Worm (Caenorhabditis elegans) whole organism, midembryonic: Measurements from ENCODE around the gene H40L08.3.
A peak's percentile ranks its signal among the peaks of the same experiment; 100 is the strongest.

Source experiments
- T22C8.4 ChIP-seq: fragments of 200-800 bp; sonication (Bioruptor generic); IDR thresholded peaks from 2 replicates; pipeline ENCODE4 v1.3.6; 2022; ENCODE audit warnings: missing genetic modification characterization, missing compliant biosample characterization
- cog-1 ChIP-seq: sonication (generic microtip); optimal IDR thresholded peaks from 2 replicates; lab custom pipeline; 2016; ENCODE audit warnings: missing genetic modification characterization, missing compliant biosample characterization
- flt-1 ChIP-seq: fragments of 200-800 bp; sonication (Bioruptor generic); IDR thresholded peaks from 2 replicates; pipeline ENCODE4 v1.3.6; 2022; ENCODE audit warnings: missing genetic modification characterization, missing compliant biosample characterization
- klf-2 ChIP-seq: fragments of 200-800 bp; sonication (Bioruptor generic); conservative IDR thresholded peaks from 2 replicates; pipeline ENCODE4 v1.3.6; 2022; ENCODE audit warnings: missing genetic modification reagents, missing genetic modification characterization, missing compliant biosample characterization
- med-1 ChIP-seq: sonication (generic microtip); optimal IDR thresholded peaks from 2 replicates; lab custom pipeline; 2017; ENCODE audit warnings: missing genetic modification characterization, mild to moderate bottlenecking, missing compliant biosample characterization, antibody characterized with exemption, missing genetic modification reagents; ENCODE audit not compliant: insufficient read depth
- ref-1 ChIP-seq: fragments of 200-800 bp; sonication (Bioruptor generic); conservative IDR thresholded peaks from 2 replicates; pipeline ENCODE4 v1.3.6; 2022; ENCODE audit warnings: missing genetic modification reagents, missing genetic modification characterization, missing compliant biosample characterization
- tab-1 ChIP-seq: fragments of 200-800 bp; sonication (Bioruptor generic); IDR thresholded peaks from 2 replicates; pipeline ENCODE4 v1.3.6; 2022; ENCODE audit warnings: missing genetic modification characterization, missing compliant biosample characterization
- ztf-23 ChIP-seq: fragments of 200-800 bp; sonication (Bioruptor generic); IDR thresholded peaks from 2 replicates; pipeline ENCODE4 v1.3.6; 2022; ENCODE audit warnings: missing genetic modification reagents, missing genetic modification characterization, missing compliant biosample characterization
- ztf-29 ChIP-seq: fragments of 200-800 bp; sonication (Bioruptor generic); IDR thresholded peaks from 2 replicates; pipeline ENCODE4 v1.3.6; 2022; ENCODE audit warnings: missing genetic modification reagents, missing genetic modification characterization, missing compliant biosample characterization

Gene H40L08.3

DNA sequence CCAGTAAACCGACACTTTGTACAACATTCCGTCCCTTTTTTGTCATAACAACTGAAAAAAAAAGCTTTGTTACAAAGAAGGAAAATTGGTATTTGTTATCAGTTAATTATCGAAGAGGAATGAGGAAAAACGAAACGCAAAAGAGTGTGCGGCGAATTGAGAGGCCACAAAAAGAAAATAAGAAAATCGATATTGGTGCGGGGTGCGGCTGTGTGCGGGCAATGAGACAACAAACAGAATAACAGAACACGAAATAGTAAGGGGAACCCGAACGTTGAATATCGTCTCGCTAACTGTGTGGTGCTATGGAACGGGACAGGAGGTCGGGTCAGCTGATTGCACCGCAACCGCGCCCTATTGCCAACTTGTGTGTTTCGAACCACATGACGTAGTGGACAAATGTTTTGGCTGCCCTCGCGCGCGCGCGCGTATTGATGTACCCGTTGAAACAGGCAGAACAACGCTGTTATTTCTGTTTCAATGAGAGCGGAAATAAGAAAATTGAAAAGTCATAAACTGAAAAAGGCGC, 35.3 kb downstream of the H40L08.3 start, which contains the start of gene C18B12.4:
TSS of gene C18B12.4 (minus strand) at position 51 of the 529 bp plus-strand sequence.
- TF ChIP-seq klf-2 (GFP tag; lab: Robert Waterston, UW) (no peak), ref-1 (GFP tag; lab: Robert Waterston, UW) (no peak), cog-1 (tag; lab: Kevin White, UChicago) (peak; percentile 90), ztf-23 (GFP tag; lab: Robert Waterston, UW) (no peak; the same call in 1 of the 2 replicates), med-1 (no peak), tab-1 (peak; percentile 50; the same call in 1 of the 2 replicates), flt-1 (peak; percentile 80), ztf-29 (GFP tag; lab: Robert Waterston, UW) (0 out of 2 replicates have a peak, but pooled peaks have one; percentile 50), T22C8.4 (no peak)

DNA sequence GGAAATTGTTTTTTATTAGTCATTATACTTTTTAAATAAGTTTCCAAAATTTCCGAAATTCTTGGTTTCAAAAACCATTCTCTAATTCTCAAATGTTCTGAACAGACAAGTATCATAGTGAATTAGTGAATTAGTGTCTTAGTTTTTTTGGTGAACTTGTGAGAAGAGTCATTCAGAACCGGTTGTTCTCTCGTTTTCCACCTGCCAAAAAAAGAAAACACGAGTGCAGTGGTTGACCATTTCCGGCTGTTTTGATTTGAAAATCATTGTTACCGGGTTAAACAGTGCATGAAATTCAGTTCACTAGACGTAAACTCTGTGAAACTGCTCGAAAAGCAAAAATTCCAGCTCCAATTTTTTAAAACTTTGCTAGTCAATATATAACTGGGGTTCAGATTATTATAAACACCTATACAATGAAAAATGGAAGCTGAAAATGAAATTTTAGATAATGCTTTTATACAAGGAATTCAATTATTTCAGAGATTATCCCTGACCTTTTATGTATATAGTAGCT, 36.1 kb downstream of the H40L08.3 start:
- TF ChIP-seq med-1 (no peak), ztf-23 (GFP tag; lab: Robert Waterston, UW) (no peak), tab-1 (no peak), flt-1 (no peak), T22C8.4 (no peak), cog-1 (tag; lab: Kevin White, UChicago) (no peak), ref-1 (GFP tag; lab: Robert Waterston, UW) (no peak), klf-2 (GFP tag; lab: Robert Waterston, UW) (no peak), ztf-29 (GFP tag; lab: Robert Waterston, UW) (no peak)

DNA sequence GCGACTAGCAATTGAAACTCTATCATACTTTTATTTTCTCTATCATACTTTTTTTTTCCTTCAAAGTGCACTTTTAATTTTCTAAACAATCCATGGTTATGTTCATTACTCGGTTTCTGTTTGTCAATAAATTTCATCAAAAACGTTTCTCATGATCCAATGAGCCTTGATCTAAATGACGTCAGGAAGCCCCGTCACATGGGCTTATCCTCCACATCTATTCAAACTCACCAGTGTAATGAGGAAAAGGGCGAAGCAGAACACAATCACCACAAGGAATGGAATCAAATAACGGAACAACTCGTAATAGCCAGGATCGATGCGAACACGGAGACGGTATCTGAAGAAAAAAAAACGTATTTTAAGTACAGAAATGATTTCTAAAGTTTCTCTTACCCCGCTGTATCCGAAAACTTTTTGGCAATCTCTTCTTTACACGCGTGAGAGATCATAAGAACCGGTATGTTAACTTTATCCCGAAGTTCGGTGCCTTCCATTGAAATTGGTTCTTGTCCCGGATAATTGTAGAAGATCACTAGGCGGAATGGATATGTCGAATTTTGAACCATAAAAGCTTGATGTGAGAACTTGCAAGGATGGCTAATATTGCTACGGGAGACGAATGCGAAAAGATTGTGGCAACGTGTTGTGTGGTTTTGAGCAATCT, 36.7 kb downstream of the H40L08.3 start:
- no peak for TF ChIP-seq flt-1
- no peak for TF ChIP-seq tab-1
- TF ChIP-seq cog-1 (tag; lab: Kevin White, UChicago), result no peak
- no peak for TF ChIP-seq klf-2 (GFP tag; lab: Robert Waterston, UW)

ce11 chrX:15036287-15036686, 39.6 kb downstream of the H40L08.3 start:
- TF ChIP-seq ztf-29 (GFP tag; lab: Robert Waterston, UW) (no peak), klf-2 (GFP tag; lab: Robert Waterston, UW) (no peak), cog-1 (tag; lab: Kevin White, UChicago) (no peak), ref-1 (GFP tag; lab: Robert Waterston, UW) (no peak), ztf-23 (GFP tag; lab: Robert Waterston, UW) (no peak), flt-1 (no peak), med-1 (no peak), T22C8.4 (no peak), tab-1 (no peak)

DNA sequence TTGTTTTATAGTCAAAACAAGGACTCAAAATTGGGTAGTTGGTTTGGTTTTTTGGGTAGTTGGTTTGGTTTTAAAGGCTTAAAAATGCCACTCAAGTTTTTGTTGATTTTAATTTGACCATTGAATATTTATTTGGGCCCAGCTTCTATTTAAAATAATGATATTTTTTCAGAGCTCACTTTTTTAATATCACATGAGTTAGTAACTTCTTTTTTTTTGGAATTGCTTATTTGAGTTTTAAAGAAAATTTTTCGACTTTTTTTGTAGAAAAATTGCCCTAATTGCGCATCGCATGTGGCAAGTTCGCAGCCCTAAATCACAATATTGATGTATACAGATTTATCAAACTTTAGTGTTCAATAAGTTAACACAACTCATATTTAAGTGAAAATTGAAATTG, 40.1 kb downstream of the H40L08.3 start:
- TF ChIP-seq med-1 (no peak), ref-1 (GFP tag; lab: Robert Waterston, UW) (no peak), tab-1 (no peak), ztf-29 (GFP tag; lab: Robert Waterston, UW) (no peak), klf-2 (GFP tag; lab: Robert Waterston, UW) (no peak), flt-1 (no peak), ztf-23 (GFP tag; lab: Robert Waterston, UW) (no peak), cog-1 (tag; lab: Kevin White, UChicago) (no peak), T22C8.4 (no peak)

- TF ChIP-seq tab-1 (no peak), ztf-29 (GFP tag; lab: Robert Waterston, UW) (no peak), T22C8.4 (no peak), med-1 (no peak), flt-1 (no peak), cog-1 (tag; lab: Kevin White, UChicago) (no peak), ref-1 (GFP tag; lab: Robert Waterston, UW) (no peak), klf-2 (GFP tag; lab: Robert Waterston, UW) (no peak), ztf-23 (GFP tag; lab: Robert Waterston, UW) (no peak)
Measured at ce11 chrX:15034787-15035186, 41.1 kb downstream of the H40L08.3 start, which contains the start of gene dsc-1. dsc-1 (minus strand) TSS chrX:15034832.

- no peak for TF ChIP-seq ztf-29 (GFP tag; lab: Robert Waterston, UW)
- TF ChIP-seq T22C8.4, result no peak
- no peak for TF ChIP-seq tab-1
- no peak for TF ChIP-seq med-1
- TF ChIP-seq cog-1 (tag; lab: Kevin White, UChicago), result no peak
- no peak for TF ChIP-seq flt-1
- TF ChIP-seq klf-2 (GFP tag; lab: Robert Waterston, UW), result no peak
- no peak for TF ChIP-seq ztf-23 (GFP tag; lab: Robert Waterston, UW)
- TF ChIP-seq ref-1 (GFP tag; lab: Robert Waterston, UW), result no peak
Measured at ce11 chrX:15027997-15028396, 47.9 kb downstream of the H40L08.3 start.

DNA sequence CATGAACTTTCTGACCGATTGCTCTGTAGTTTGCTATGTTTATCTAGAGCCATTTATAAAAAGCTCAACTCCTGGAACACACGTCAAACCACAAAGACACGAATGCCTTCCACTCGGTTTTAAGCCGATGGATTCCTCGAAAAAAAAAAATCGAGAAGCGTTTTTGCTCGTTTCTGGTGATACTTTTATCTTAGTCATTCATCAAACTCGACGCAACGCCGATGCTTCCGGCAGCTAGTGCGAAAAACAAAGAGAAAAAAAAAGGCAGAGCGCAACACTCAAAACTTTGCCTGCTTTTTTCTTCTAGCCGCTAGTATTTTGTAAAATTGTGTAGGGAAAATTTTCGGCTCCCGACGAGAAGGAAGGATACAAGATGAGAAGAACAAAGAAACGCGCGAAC, 48.3 kb downstream of the H40L08.3 start:
- TF ChIP-seq flt-1 (no peak), klf-2 (GFP tag; lab: Robert Waterston, UW) (no peak), med-1 (no peak), ref-1 (GFP tag; lab: Robert Waterston, UW) (no peak), T22C8.4 (no peak), ztf-23 (GFP tag; lab: Robert Waterston, UW) (no peak), cog-1 (tag; lab: Kevin White, UChicago) (no peak), ztf-29 (GFP tag; lab: Robert Waterston, UW) (no peak)

- TF ChIP-seq flt-1 (no peak), klf-2 (GFP tag; lab: Robert Waterston, UW) (no peak)
Measured at ce11 chrX:15026008-15026407, 49.9 kb downstream of the H40L08.3 start, which contains the start of gene seb-3. seb-3 (plus strand) TSS chrX:15026308.
